Fruit fly (Drosophila melanogaster): ENCODE measurements around the gene CG43783.

Gene CG43783

DNA sequence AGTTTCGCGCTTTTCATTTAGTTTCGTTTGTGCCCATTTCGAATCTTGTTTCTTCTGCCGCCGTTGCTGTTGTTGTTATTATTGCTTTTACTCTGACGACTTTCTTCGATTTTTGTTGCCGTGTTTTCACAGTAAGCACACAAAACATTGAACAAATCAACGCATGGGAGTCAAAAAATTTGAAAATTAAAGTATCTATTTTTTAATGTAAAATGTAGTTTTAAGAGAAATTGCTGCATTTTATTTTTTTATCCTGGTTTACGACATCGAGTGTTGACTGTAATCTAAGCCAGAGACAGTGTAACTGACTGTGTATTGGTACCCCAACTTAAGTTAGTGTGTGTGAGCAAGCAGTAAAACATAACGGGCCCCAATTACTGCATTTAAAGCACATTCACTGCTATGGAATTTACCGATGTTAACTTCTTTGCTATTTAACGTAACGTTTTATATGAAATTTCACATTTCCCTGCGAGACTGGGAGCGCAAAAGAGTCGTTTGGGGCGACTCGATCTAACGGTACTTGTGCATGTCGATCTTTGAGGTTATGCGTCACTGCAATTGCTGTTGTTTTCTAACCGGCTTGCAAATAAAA lies 42.2 kb upstream of the CG43783 start (continued):
- TF ChIP-seq ham (GFP tag; IDR thresholded peaks at IDR 0.05), result no peak
- TF ChIP-seq CG2875 (GFP tag; optimal IDR thresholded peaks at IDR 0.05), result peak; percentile 34
- TF ChIP-seq CG8359 (GFP tag; optimal IDR thresholded peaks at IDR 0.05; ENCODE audit: borderline replicate concordance), result peak; percentile 15
- TF ChIP-seq sc (optimal IDR thresholded peaks at IDR 0.05), result no peak
- peak; percentile 57 for TF ChIP-seq sc (GFP tag; optimal IDR thresholded peaks at IDR 0.05)
- TF ChIP-seq Aef1 (GFP tag; IDR thresholded peaks at IDR 0.05), result peak; percentile 44; the same call in 1 of the 3 replicates
- no peak for TF ChIP-seq mld (GFP tag; IDR thresholded peaks at IDR 0.05; ENCODE audit: partially characterized antibody)
- peak; percentile 31 for TF ChIP-seq Ets97D (GFP tag; optimal IDR thresholded peaks at IDR 0.05)
- no peak for TF ChIP-seq CG10274 (GFP tag; optimal IDR thresholded peaks at IDR 0.05)
- peak; percentile 84 for TF ChIP-seq Sox102F (GFP tag; optimal IDR thresholded peaks at IDR 0.05)
- no peak for TF ChIP-seq Sry-β (GFP tag; optimal IDR thresholded peaks at IDR 0.05)
- no peak for TF ChIP-seq Taf1 (GFP tag; IDR thresholded peaks at IDR 0.05)
- TF ChIP-seq so (GFP tag; IDR thresholded peaks at IDR 0.05), result peak; percentile 65; the same call in 2 of the 3 replicates
- peak; percentile 18 for TF ChIP-seq Fer1 (GFP tag; optimal IDR thresholded peaks at IDR 0.05)
- no peak for TF ChIP-seq slou (GFP tag; optimal IDR thresholded peaks at IDR 0.05)
- TF ChIP-seq CG7357 (GFP tag; IDR thresholded peaks at IDR 0.05), result peak; percentile 48; the same call in 1 of the 3 replicates
- peak; percentile 63 for TF ChIP-seq CG1602 (GFP tag; optimal IDR thresholded peaks at IDR 0.05)
- TF ChIP-seq HLH3B (GFP tag; IDR thresholded peaks at IDR 0.05), result peak; percentile 72
- no peak for TF ChIP-seq Opbp (GFP tag; IDR thresholded peaks at IDR 0.05; ENCODE audit: partially characterized antibody)
- TF ChIP-seq stwl (tag; optimal IDR thresholded peaks at IDR 0.05), result no peak
- TF ChIP-seq CG3995 (GFP tag; optimal IDR thresholded peaks at IDR 0.05), result peak; percentile 30
- no peak for TF ChIP-seq dan (GFP tag; IDR thresholded peaks at IDR 0.05)
- peak; percentile 57; the same call in 1 of the 3 replicates for TF ChIP-seq CG34422 (GFP tag; IDR thresholded peaks at IDR 0.05)
- no peak for TF ChIP-seq CG10565 (GFP tag; optimal IDR thresholded peaks at IDR 0.05)
- TF ChIP-seq kay (GFP tag; optimal IDR thresholded peaks at IDR 0.05), result no peak
- TF ChIP-seq Pdp1 (GFP tag; optimal IDR thresholded peaks at IDR 0.05), result peak; percentile 22 to 70
- TF ChIP-seq CG33213 (GFP tag; optimal IDR thresholded peaks at IDR 0.05), result peak; percentile 29
- peak; percentile 79 for TF ChIP-seq az2 (GFP tag; optimal IDR thresholded peaks at IDR 0.05)
- peak; percentile 58 for TF ChIP-seq ewg (GFP tag; optimal IDR thresholded peaks at IDR 0.05)
- peak; percentile 33 for TF ChIP-seq Max (GFP tag; optimal IDR thresholded peaks at IDR 0.05)
- TF ChIP-seq CG9609 (GFP tag; optimal IDR thresholded peaks at IDR 0.05), result peak; percentile 24
- TF ChIP-seq CG11247 (GFP tag; IDR thresholded peaks at IDR 0.05), result peak; percentile 49; the same call in 1 of the 2 replicates
- 0 out of 2 replicates have a peak, but pooled peaks have one; percentile 42 for TF ChIP-seq CG6272 (GFP tag; IDR thresholded peaks at IDR 0.05)
- 0 out of 3 replicates have a peak, but pooled peaks have one; percentile 25 for TF ChIP-seq Optix (GFP tag; IDR thresholded peaks at IDR 0.05)
- peak; percentile 65 for TF ChIP-seq CG16815 (GFP tag; optimal IDR thresholded peaks at IDR 0.05)
- peak; percentile 58 for TF ChIP-seq Hsf (GFP tag; optimal IDR thresholded peaks at IDR 0.05)
- no peak for TF ChIP-seq Doc3 (GFP tag; IDR thresholded peaks at IDR 0.05; ENCODE audit: partially characterized antibody)
- TF ChIP-seq Jarid2 (GFP tag; optimal IDR thresholded peaks at IDR 0.05), result no peak
- no peak for TF ChIP-seq inv (GFP tag; IDR thresholded peaks at IDR 0.05; ENCODE audit: partially characterized antibody)
- TF ChIP-seq CG7271 (tag; optimal IDR thresholded peaks at IDR 0.05), result no peak
- peak; percentile 20 to 62 for TF ChIP-seq chif (GFP tag; optimal IDR thresholded peaks at IDR 0.05)
- TF ChIP-seq CG7372 (GFP tag; IDR thresholded peaks at IDR 0.05), result 0 out of 2 replicates have a peak, but pooled peaks have one; percentile 11
- no peak for TF ChIP-seq CG3838 (GFP tag; optimal IDR thresholded peaks at IDR 0.05)
- peak; percentile 70 for TF ChIP-seq CG6689 (GFP tag; IDR thresholded peaks at IDR 0.05)
- TF ChIP-seq CG2712 (tag; optimal IDR thresholded peaks at IDR 0.05), result peak; percentile 74
- no peak for TF ChIP-seq nerfin-2 (GFP tag; IDR thresholded peaks at IDR 0.05; ENCODE audit: partially characterized antibody)
- TF ChIP-seq CG17802 (tag; optimal IDR thresholded peaks at IDR 0.05), result no peak
- no peak for TF ChIP-seq yki (optimal IDR thresholded peaks at IDR 0.05)
- peak; percentile 10 for TF ChIP-seq maf-S (GFP tag; optimal IDR thresholded peaks at IDR 0.05)
- TF ChIP-seq ken (GFP tag; IDR thresholded peaks at IDR 0.05), result peak; percentile 82; the same call in 2 of the 3 replicates

Measured in whole organism, embryonic.